Fruit fly (Drosophila melanogaster): Measurements from ENCODE around the gene CG31955.

DNA sequence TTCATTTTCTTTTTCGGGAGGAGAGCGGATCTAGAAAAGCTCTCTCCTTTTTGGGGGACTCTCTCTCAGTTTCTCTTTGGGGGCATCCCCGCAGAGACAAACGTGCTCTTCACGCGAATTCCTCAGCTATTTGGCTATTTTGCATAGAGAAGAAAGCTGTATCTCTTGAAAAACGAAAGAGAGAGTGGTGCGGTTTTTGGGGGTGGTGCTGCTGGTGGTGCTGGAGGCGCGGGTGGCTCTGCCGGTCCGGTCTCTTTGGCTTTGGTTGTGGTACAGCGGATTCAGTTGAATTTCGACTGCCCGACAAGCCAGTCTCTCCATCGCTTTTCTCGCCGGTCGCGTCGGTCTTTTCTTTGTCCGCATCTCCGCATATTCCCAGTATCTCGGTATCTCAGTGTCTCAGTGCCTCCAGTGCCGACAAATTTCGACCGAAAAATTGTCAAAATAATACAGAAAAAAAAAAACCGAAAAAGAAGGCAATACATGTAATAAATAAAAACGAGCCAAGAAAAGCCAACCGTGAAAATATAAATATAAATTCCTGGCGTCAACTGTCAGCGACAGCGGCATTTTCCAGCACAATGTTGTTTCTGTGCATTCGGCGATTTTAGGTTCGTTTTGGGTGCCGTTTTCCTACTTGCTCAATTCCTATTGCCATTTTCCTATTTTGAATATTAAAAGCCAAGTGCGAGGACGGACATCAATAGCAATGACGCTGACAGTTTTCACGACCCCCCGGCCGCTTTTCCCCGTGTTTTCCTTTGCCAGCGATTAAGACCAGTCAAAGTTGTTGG, 17.5 kb upstream of the CG31955 start, which contains the start of gene CG10019:
- TF ChIP-seq fd64A (GFP tag; optimal IDR thresholded peaks at IDR 0.05) (no peak), sim (GFP tag; IDR thresholded peaks at IDR 0.05) (no peak), CG8359 (GFP tag; optimal IDR thresholded peaks at IDR 0.05; ENCODE audit: borderline replicate concordance) (no peak), tll (GFP tag; optimal IDR thresholded peaks at IDR 0.05) (no peak), sug (tag; optimal IDR thresholded peaks at IDR 0.05) (no peak), CG2120 (GFP tag; optimal IDR thresholded peaks at IDR 0.05) (no peak), ap (GFP tag; IDR thresholded peaks at IDR 0.05) (no peak)

All from whole organism, embryonic.